Worm (Caenorhabditis elegans): ENCODE results near the gene T05C1.1.

- TF ChIP-seq mdl-1 (tag; optimal IDR thresholded peaks at IDR 0.05) (no peak), elt-3 (tag; optimal IDR thresholded peaks at IDR 0.05) (no peak), egl-27 (tag; optimal IDR thresholded peaks at IDR 0.05) (no peak), ceh-82 (tag; optimal IDR thresholded peaks at IDR 0.05) (no peak), zag-1 (tag; optimal IDR thresholded peaks at IDR 0.05) (no peak), unc-62 (GFP tag; optimal IDR thresholded peaks at IDR 0.05) (no peak), lin-11 (tag; optimal IDR thresholded peaks at IDR 0.05) (no peak)
Observed at ce11 chrII:4489288-4489687, 10.9 kb downstream of the T05C1.1 start, which contains the start of gene T05C1.3.

Data from whole organism, L2 larva.